Fruit fly (Drosophila melanogaster) whole organism, prepupa: ENCODE results near the gene CG31406.

Experiments
- CG3032 ChIP-seq: fragments of 200-800 bp; optimal IDR thresholded peaks from 2 replicates; lab custom pipeline; 2019; ENCODE audit warnings: missing biosample characterization, mild to moderate bottlenecking, missing genetic modification characterization, moderate library complexity
- fd59A ChIP-seq: fragments of 200-800 bp; sonication (Bioruptor generic); optimal IDR thresholded peaks from 2 replicates; lab custom pipeline; 2017; ENCODE audit warnings: missing biosample characterization, mild to moderate bottlenecking, missing genetic modification characterization, missing genetic modification reagents

DNA sequence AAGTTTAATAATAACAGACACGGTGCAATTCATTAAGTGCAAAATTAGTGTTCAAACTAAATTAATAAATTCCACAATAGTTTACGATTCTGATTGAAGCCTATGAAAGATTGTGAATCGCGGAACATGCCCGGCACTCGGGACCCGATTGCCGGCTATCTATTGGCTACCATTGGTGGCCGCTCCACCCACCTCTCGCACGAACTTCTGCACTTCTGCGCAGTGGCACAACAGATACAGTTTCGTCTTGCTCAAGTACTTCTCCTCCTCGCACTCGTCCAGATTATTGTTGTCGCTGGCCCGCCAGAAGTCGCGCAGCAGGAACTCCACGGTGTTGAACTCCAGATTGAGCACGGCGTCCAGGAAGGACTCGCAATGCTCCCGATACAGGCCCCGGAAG is 15.7 kb downstream of the CG31406 start:
- TF ChIP-seq CG3032 (tag; lab: Kevin White, UChicago) (no peak), fd59A (GFP tag; lab: Kevin White, UChicago) (no peak)
